Worm (Caenorhabditis elegans) whole organism, dauer: ENCODE measurements around the gene sft-1.

Source experiments
- unc-62 ChIP-seq: sonication (generic microtip); optimal IDR thresholded peaks from 2 replicates; lab custom pipeline; 2017; ENCODE audit warnings: missing biosample characterization, missing genetic modification reagents, missing genetic modification characterization

Gene sft-1

ce11 chrIII:3086471-3086870, at the start of gene sft-1:
sft-1 (plus strand) TSS chrIII:3086671.
- TF ChIP-seq unc-62 (GFP tag; lab: Kevin White, UChicago) = no peak

- TF ChIP-seq unc-62 (GFP tag; lab: Kevin White, UChicago) = no peak
These were observed 49.1 kb upstream of the sft-1 start for ce11 chrIII:3037346-3037745.

- no peak for TF ChIP-seq unc-62 (GFP tag; lab: Kevin White, UChicago)
These were observed 45.6 kb upstream of the sft-1 start, which contains the start of gene daf-2 for ce11 chrIII:3040735-3041439. daf-2 (minus strand) TSS chrIII:3040846.

ce11 chrIII:3047040-3047439, 39.4 kb upstream of the sft-1 start, which contains the start of gene cutl-25:
cutl-25 (minus strand) TSS chrIII:3047140.
- TF ChIP-seq unc-62 (GFP tag; lab: Kevin White, UChicago) = no peak

- no peak for TF ChIP-seq unc-62 (GFP tag; lab: Kevin White, UChicago)
These were observed 38.6 kb upstream of the sft-1 start for ce11 chrIII:3047909-3048308.

- TF ChIP-seq unc-62 (GFP tag; lab: Kevin White, UChicago) = no peak
These were observed 30.6 kb upstream of the sft-1 start for ce11 chrIII:3055878-3056277.

ce11 chrIII:3060262-3060661, 26.2 kb upstream of the sft-1 start, which contains the start of gene fipr-29:
fipr-29 (minus strand) TSS chrIII:3060362.
- TF ChIP-seq unc-62 (GFP tag; lab: Kevin White, UChicago) = no peak

- no peak for TF ChIP-seq unc-62 (GFP tag; lab: Kevin White, UChicago)
These were observed 25.2 kb upstream of the sft-1 start for ce11 chrIII:3061289-3061688.

ce11 chrIII:3063084-3063483, 23.4 kb upstream of the sft-1 start:
- no peak for TF ChIP-seq unc-62 (GFP tag; lab: Kevin White, UChicago)

- no peak for TF ChIP-seq unc-62 (GFP tag; lab: Kevin White, UChicago)
These were observed 22.9 kb upstream of the sft-1 start for ce11 chrIII:3063565-3063964.

- no peak for TF ChIP-seq unc-62 (GFP tag; lab: Kevin White, UChicago)
These were observed 22.5 kb upstream of the sft-1 start, which contains the start of gene H06I04.6 for ce11 chrIII:3063999-3064398. H06I04.6 (minus strand) TSS chrIII:3064343.

- no peak for TF ChIP-seq unc-62 (GFP tag; lab: Kevin White, UChicago)
These were observed 21.9 kb upstream of the sft-1 start for ce11 chrIII:3064566-3064965.

- TF ChIP-seq unc-62 (GFP tag; lab: Kevin White, UChicago) = no peak
These were observed 20.5 kb upstream of the sft-1 start for ce11 chrIII:3065876-3066509.

ce11 chrIII:3066769-3067168, 19.7 kb upstream of the sft-1 start:
- TF ChIP-seq unc-62 (GFP tag; lab: Kevin White, UChicago) = no peak

- TF ChIP-seq unc-62 (GFP tag; lab: Kevin White, UChicago) = no peak
These were observed 18.5 kb upstream of the sft-1 start, which contains the start of gene ubl-1 for ce11 chrIII:3067909-3068455. ubl-1 (plus strand) TSS chrIII:3068310.

ce11 chrIII:3069101-3069500, 17.4 kb upstream of the sft-1 start:
- no peak for TF ChIP-seq unc-62 (GFP tag; lab: Kevin White, UChicago)
